Worm (Caenorhabditis elegans) whole organism, young adult: ENCODE results near the gene C16A11.7.

Source experiments
- F10E7.11 ChIP-seq: sonication (generic microtip); optimal IDR thresholded peaks from 2 replicates; lab custom pipeline; 2017; ENCODE audit warnings: mild to moderate bottlenecking, missing genetic modification characterization, moderate library complexity, missing compliant biosample characterization
- F22D6.2 ChIP-seq: sonication (generic microtip); optimal IDR thresholded peaks from 2 replicates; lab custom pipeline; 2016; ENCODE audit warnings: mild to moderate bottlenecking, missing genetic modification characterization, missing compliant biosample characterization
- aptf-3 ChIP-seq: fragments of 200-800 bp; sonication (Bioruptor generic); IDR thresholded peaks from 2 replicates; pipeline ENCODE4 v1.3.6; 2022; ENCODE audit warnings: missing genetic modification characterization, missing compliant biosample characterization
- attf-5 ChIP-seq: fragments of 200-800 bp; sonication (Bioruptor generic); optimal IDR thresholded peaks from 2 replicates; lab custom pipeline; 2018; ENCODE audit warnings: mild to moderate bottlenecking, missing genetic modification characterization, missing compliant biosample characterization
- ceh-91 ChIP-seq: fragments of 200-800 bp; sonication (Bioruptor generic); IDR thresholded peaks from 2 replicates; pipeline ENCODE4 v1.3.6; 2022; ENCODE audit warnings: missing genetic modification reagents, missing genetic modification characterization, missing compliant biosample characterization
- dox-1 ChIP-seq: fragments of 200-800 bp; sonication (Bioruptor generic); IDR thresholded peaks from 2 replicates; pipeline ENCODE4 v1.3.6; 2022; ENCODE audit warnings: missing genetic modification reagents, missing genetic modification characterization, missing compliant biosample characterization
- egrh-3 ChIP-seq: fragments of 200-800 bp; sonication (Bioruptor generic); IDR thresholded peaks from 2 replicates; pipeline ENCODE4 v1.3.6; 2022; ENCODE audit warnings: missing genetic modification reagents, missing genetic modification characterization, missing compliant biosample characterization
- him-1 ChIP-seq: sonication (generic microtip); optimal IDR thresholded peaks from 2 replicates; lab custom pipeline; 2016; ENCODE audit warnings: missing genotype, missing genetic modification reagents, missing genetic modification characterization, missing compliant biosample characterization
- lsy-27 ChIP-seq: sonication (generic microtip); optimal IDR thresholded peaks from 2 replicates; lab custom pipeline; 2017; ENCODE audit warnings: missing genetic modification characterization, mild to moderate bottlenecking, missing compliant biosample characterization, antibody characterized with exemption, missing genotype, borderline replicate concordance; ENCODE audit not compliant: insufficient read depth
- pha-4 ChIP-seq: fragments of 150-350 bp; sonication (generic microtip); optimal IDR thresholded peaks from 2 replicates; lab custom pipeline; 2014; ENCODE audit warnings: missing biosample characterization, missing genetic modification reagents, missing genetic modification characterization
- snpc-4 ChIP-seq, 5 experiments: fragments of 150-350 bp in 1 of 5; sonication (generic microtip) in 4 of 5; optimal IDR thresholded peaks; 2 replicates each; lab custom pipeline; 2014 to 2018; ENCODE audit warnings: missing genetic modification characterization in 5 of 5, missing biosample characterization in 3 of 5, antibody characterized with exemption in 2 of 5, mild to moderate bottlenecking in 2 of 5, missing compliant biosample characterization in 2 of 5, missing genotype in 2 of 5, moderate library complexity in 2 of 5, missing genetic modification reagents in 1 of 5
- xnd-1 ChIP-seq: sonication (generic microtip); optimal IDR thresholded peaks from 2 replicates; lab custom pipeline; 2016; ENCODE audit warnings: missing genotype, missing genetic modification reagents, missing genetic modification characterization, missing compliant biosample characterization
- ztf-18 ChIP-seq: sonication (generic microtip); optimal IDR thresholded peaks from 2 replicates; lab custom pipeline; 2016; ENCODE audit warnings: missing genotype, mild to moderate bottlenecking, missing genetic modification characterization, missing compliant biosample characterization

ce11 chrII:4299227-4299703 is 42.5 kb upstream of the C16A11.7 start, which contains the start of gene sco-1:
- TF ChIP-seq egrh-3 (peak; percentile 60), snpc-4 (GFP tag; optimal IDR thresholded peaks at IDR 0.05; lab: Kevin White, UChicago) (peak; percentile 35), snpc-4 (tag; optimal IDR thresholded peaks at IDR 0.05; lab: Kevin White, UChicago) (peak in 3 of 4 experiments; percentile 49 to 68 (median 54)), ztf-18 (no peak), pha-4 (peak; percentile 96), lsy-27 (tag; lab: Kevin White, UChicago) (no peak), him-1 (tag; lab: Kevin White, UChicago) (peak; percentile 13), attf-5 (peak; percentile 89), F22D6.2 (tag; lab: Kevin White, UChicago) (peak; percentile 24), F10E7.11 (tag; lab: Kevin White, UChicago) (no peak), aptf-3 (GFP tag; lab: Robert Waterston, UW) (no peak), ceh-91 (GFP tag; lab: Robert Waterston, UW) (peak; percentile 91), dox-1 (GFP tag; lab: Robert Waterston, UW) (peak; percentile 95), xnd-1 (peak; percentile 54)
